2 fruit fly cellular contexts compared by ENCODE assay signal in the genomic region with DNA sequence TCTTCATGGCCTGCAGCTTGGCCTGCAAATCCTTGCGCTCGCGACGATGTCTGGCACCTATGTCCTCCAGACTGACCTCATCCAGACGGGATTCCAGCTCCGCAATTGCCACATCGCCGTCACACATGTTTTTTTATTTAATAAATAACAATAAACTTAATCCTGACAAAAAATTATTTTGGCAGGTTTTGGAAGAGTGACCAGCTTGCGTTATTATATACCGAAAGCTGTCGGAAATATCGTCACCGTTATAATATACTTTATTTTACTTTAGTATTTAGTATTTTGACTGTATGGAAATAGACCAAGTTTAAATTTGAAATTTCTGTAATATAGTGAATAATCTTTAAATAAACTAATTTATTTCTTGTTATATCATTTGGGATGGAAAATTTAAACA.
TF ChIP-seq lines count a peak whose summit lies in the region.

Gene CG7857, minus strand, starts transcription at position 208 of the 400 bp plus-strand sequence.

- no peak for TF ChIP-seq CTCF in whole organism, embryonic (GFP tag; optimal IDR thresholded peaks at IDR 0.05; lab: Kevin White, UChicago)

TF ChIP-seq in whole organism, embryonic, 481 proteins besides CTCF, POLR2A, EP300 and RAD21:
- TF ChIP-seq CG9727 (GFP tag; optimal IDR thresholded peaks at IDR 0.05; lab: Kevin White, UChicago) (no peak), CG6175 (GFP tag; IDR thresholded peaks at IDR 0.05; lab: Robert Waterston, UW) (no peak), Opbp (GFP tag; IDR thresholded peaks at IDR 0.05; lab: Robert Waterston, UW; ENCODE audit: partially characterized antibody) (no peak), Dp (GFP tag; optimal IDR thresholded peaks at IDR 0.05; lab: Kevin White, UChicago) (peak; percentile 72), CG2199 (GFP tag; IDR thresholded peaks at IDR 0.05; lab: Robert Waterston, UW) (no peak), CG9797 (GFP tag; optimal IDR thresholded peaks at IDR 0.05; lab: Kevin White, UChicago) (peak; percentile 58), CG13287 (GFP tag; IDR thresholded peaks at IDR 0.05; lab: Robert Waterston, UW; ENCODE audit: partially characterized antibody) (peak; percentile 31; the same call in 1 of the 2 replicates), CG12659 (GFP tag; optimal IDR thresholded peaks at IDR 0.05; lab: Kevin White, UChicago) (peak; percentile 5), CG18262 (tag; optimal IDR thresholded peaks at IDR 0.05; lab: Kevin White, UChicago) (no peak), gfzf (GFP tag; optimal IDR thresholded peaks at IDR 0.05; lab: Kevin White, UChicago) (peak; percentile 62), Dll (GFP tag; IDR thresholded peaks at IDR 0.05; lab: Robert Waterston, UW; ENCODE audit: partially characterized antibody) (peak; percentile 40; the same call in 1 of the 4 replicates), BEAF-32 (GFP tag; optimal IDR thresholded peaks at IDR 0.05; lab: Kevin White, UChicago) (peak; percentile 56), crc (GFP tag; optimal IDR thresholded peaks at IDR 0.05; lab: Kevin White, UChicago) (no peak), CG12299 (tag; optimal IDR thresholded peaks at IDR 0.05; lab: Kevin White, UChicago) (no peak), Poxn (GFP tag; IDR thresholded peaks at IDR 0.05; lab: Robert Waterston, UW) (no peak), C15 (GFP tag; IDR thresholded peaks at IDR 0.05; lab: Robert Waterston, UW) (no peak), aop (GFP tag; IDR thresholded peaks at IDR 0.05; lab: Robert Waterston, UW) (no peak), CG9876 (GFP tag; optimal IDR thresholded peaks at IDR 0.05; lab: Kevin White, UChicago) (no peak), stwl (tag; optimal IDR thresholded peaks at IDR 0.05; lab: Kevin White, UChicago) (peak; percentile 78), MESR4 (GFP tag; optimal IDR thresholded peaks at IDR 0.05; lab: Kevin White, UChicago) (peak; percentile 32), Myb (GFP tag; optimal IDR thresholded peaks at IDR 0.05; lab: Kevin White, UChicago) (peak; percentile 43), Scr (GFP tag; IDR thresholded peaks at IDR 0.05; lab: Robert Waterston, UW; ENCODE audit: partially characterized antibody) (0 out of 2 replicates have a peak, but pooled peaks have one; percentile 22), dysf (GFP tag; IDR thresholded peaks at IDR 0.05; lab: Robert Waterston, UW) (no peak), Hey (tag; optimal IDR thresholded peaks at IDR 0.05; lab: Kevin White, UChicago) (no peak), MBD-R2 (GFP tag; IDR thresholded peaks at IDR 0.05; lab: Robert Waterston, UW) (peak; percentile 63), trem (tag; optimal IDR thresholded peaks at IDR 0.05; lab: Kevin White, UChicago) (peak; percentile 31), wek (GFP tag; optimal IDR thresholded peaks at IDR 0.05; lab: Kevin White, UChicago) (no peak), NC2β (GFP tag; optimal IDR thresholded peaks at IDR 0.05; lab: Kevin White, UChicago) (no peak), maf-S (GFP tag; optimal IDR thresholded peaks at IDR 0.05; lab: Kevin White, UChicago) (no peak), E2f2 (GFP tag; IDR thresholded peaks at IDR 0.05; lab: Robert Waterston, UW) (peak; percentile 81), CG3281 (GFP tag; optimal IDR thresholded peaks at IDR 0.05; lab: Kevin White, UChicago) (no peak), pzg (GFP tag; optimal IDR thresholded peaks at IDR 0.05; lab: Kevin White, UChicago) (peak; percentile 38), CG4617 (GFP tag; optimal IDR thresholded peaks at IDR 0.05; lab: Kevin White, UChicago; ENCODE audit: borderline replicate concordance) (peak; percentile 14), Spps (tag; optimal IDR thresholded peaks at IDR 0.05; lab: Kevin White, UChicago) (no peak), lilli (GFP tag; optimal IDR thresholded peaks at IDR 0.05; lab: Kevin White, UChicago) (no peak), sd (tag; optimal IDR thresholded peaks at IDR 0.05; lab: Kevin White, UChicago) (no peak), CG4404 (GFP tag; IDR thresholded peaks at IDR 0.05; lab: Robert Waterston, UW) (no peak), CG14710 (tag; optimal IDR thresholded peaks at IDR 0.05; lab: Kevin White, UChicago) (peak; percentile 64)

TF ChIP-seq in whole organism, wandering third instar larva, 38 proteins besides CTCF, POLR2A, EP300 and RAD21:
- no peak for TF ChIP-seq fru (GFP tag; optimal IDR thresholded peaks at IDR 0.05; lab: Kevin White, UChicago)
- TF ChIP-seq woc (GFP tag; optimal IDR thresholded peaks at IDR 0.05; lab: Kevin White, UChicago): no peak
- peak; percentile 14 for TF ChIP-seq sage (GFP tag; optimal IDR thresholded peaks at IDR 0.05; lab: Kevin White, UChicago)
- TF ChIP-seq brk (GFP tag; optimal IDR thresholded peaks at IDR 0.05; lab: Kevin White, UChicago): no peak
- no peak for TF ChIP-seq Rel (GFP tag; optimal IDR thresholded peaks at IDR 0.05; lab: Kevin White, UChicago)
- TF ChIP-seq Rel (tag; optimal IDR thresholded peaks at IDR 0.05; lab: Kevin White, UChicago): peak; percentile 29
